Worm (Caenorhabditis elegans): Measurements from ENCODE around the gene F56C3.1.
"Not testable (repeated sequence)": the region's sequence is repeated elsewhere in the genome, so short reads cannot be mapped to it uniquely, and the experiment has no call there.

The F56C3.1 gene

DNA sequence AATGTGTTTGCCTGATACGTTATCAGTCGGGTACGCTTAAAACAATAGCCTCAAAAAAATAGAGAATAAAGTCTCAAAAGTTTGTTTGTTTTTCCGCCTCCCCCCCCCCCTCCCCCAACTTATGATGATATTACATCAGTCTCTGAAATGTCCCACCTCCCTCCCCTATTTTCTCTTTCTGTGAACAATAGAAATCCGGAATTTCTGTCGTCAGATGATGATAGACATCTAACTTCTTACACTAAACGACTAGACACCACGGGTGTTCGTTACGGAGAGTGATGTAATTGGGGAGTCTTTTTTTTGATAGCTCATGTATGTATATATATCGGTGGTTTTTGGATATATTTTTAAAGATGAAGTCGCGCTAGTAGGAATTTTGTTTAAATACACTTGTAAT is 7.3 kb downstream of the F56C3.1 start:
- TF ChIP-seq med-1 (GFP tag; optimal IDR thresholded peaks at IDR 0.05; ENCODE audit: insufficient read depth) (no peak), cog-1 (tag; optimal IDR thresholded peaks at IDR 0.05) (no peak), T22C8.4 (GFP tag; IDR thresholded peaks at IDR 0.05) (no peak), ztf-23 (GFP tag; IDR thresholded peaks at IDR 0.05) (no peak), ref-1 (GFP tag; conservative IDR thresholded peaks at IDR 0.05) (no peak), klf-2 (GFP tag; conservative IDR thresholded peaks at IDR 0.05) (no peak), flt-1 (GFP tag; IDR thresholded peaks at IDR 0.05) (no peak), tab-1 (GFP tag; IDR thresholded peaks at IDR 0.05) (no peak), ztf-29 (GFP tag; IDR thresholded peaks at IDR 0.05) (no peak)

DNA sequence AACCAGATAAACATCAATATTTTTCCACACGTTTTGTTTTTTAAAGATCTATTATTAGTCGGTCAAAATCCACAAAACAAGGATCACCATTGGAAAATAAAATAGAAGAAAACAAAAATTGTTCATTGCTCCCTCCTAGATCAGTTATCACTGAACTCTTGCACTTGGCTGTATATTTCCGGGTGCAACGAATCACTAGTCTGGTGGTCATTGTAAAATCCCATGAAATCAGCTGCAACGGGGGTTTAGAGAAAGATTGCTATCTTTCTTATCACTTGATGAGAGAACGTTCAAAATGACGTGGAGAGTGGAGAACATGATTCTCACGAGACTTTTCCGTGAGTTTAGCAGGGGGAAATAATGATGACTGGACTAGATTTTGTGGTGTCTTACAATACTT is 8.7 kb downstream of the F56C3.1 start:
- TF ChIP-seq med-1 (GFP tag; optimal IDR thresholded peaks at IDR 0.05; ENCODE audit: insufficient read depth) (no peak), ztf-23 (GFP tag; IDR thresholded peaks at IDR 0.05) (no peak), klf-2 (GFP tag; conservative IDR thresholded peaks at IDR 0.05) (no peak), tab-1 (GFP tag; IDR thresholded peaks at IDR 0.05) (no peak), ztf-29 (GFP tag; IDR thresholded peaks at IDR 0.05) (no peak), T22C8.4 (GFP tag; IDR thresholded peaks at IDR 0.05) (no peak)

DNA sequence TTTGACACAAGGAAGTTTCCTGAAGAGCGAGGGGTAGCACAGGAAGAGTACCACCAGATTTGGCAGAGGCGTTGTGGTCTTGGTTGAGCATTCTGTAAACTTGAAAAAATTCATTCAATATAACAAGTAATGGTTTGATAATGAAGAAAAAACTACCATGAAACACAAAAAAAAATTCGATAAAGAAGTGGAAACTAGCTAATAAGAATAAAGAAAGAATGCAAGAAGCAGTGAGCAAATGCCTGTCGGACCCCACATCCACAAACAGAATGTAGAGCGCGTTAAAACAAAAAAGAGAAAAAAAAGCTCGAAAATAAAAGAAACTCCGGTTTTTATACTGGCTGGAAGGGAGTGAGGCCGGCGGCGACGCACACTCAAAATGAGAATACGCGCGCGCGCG is 10.4 kb downstream of the F56C3.1 start, which contains the start of gene H39E20.1:
Gene H39E20.1, minus strand, starts transcription at position 101 of the 400 bp plus-strand sequence.
- TF ChIP-seq ztf-23 (GFP tag; IDR thresholded peaks at IDR 0.05) = no peak
- TF ChIP-seq ref-1 (GFP tag; conservative IDR thresholded peaks at IDR 0.05) = no peak

DNA sequence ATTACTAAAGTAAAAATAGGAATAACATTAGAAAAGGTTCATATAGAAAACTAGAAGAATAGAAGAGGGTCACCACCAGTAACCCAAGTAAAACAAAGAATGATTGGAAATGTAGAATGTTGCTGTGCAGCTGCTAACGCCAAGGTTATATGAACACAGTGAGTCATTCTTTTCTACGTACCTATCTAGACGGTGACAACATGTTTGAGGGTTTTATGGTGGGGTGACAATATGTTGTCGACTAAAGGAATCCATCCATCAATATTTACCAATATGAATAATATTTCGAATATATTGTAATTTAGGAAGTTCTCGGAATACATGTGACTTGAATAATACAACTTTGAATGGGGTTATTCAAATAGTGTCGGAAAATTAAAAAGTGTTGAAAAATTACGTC is 14.1 kb downstream of the F56C3.1 start, which contains the start of gene ZK402.5:
Gene ZK402.5, minus strand, starts transcription at position 101 of the 400 bp plus-strand sequence.
- TF ChIP-seq ref-1 (GFP tag; conservative IDR thresholded peaks at IDR 0.05) = no peak
- TF ChIP-seq ztf-29 (GFP tag; IDR thresholded peaks at IDR 0.05) = no peak
- TF ChIP-seq tab-1 (GFP tag; IDR thresholded peaks at IDR 0.05) = no peak
- TF ChIP-seq ztf-23 (GFP tag; IDR thresholded peaks at IDR 0.05) = no peak
- TF ChIP-seq flt-1 (GFP tag; IDR thresholded peaks at IDR 0.05) = no peak
- TF ChIP-seq T22C8.4 (GFP tag; IDR thresholded peaks at IDR 0.05) = no peak
- no peak for TF ChIP-seq med-1 (GFP tag; optimal IDR thresholded peaks at IDR 0.05; ENCODE audit: insufficient read depth)
- TF ChIP-seq cog-1 (tag; optimal IDR thresholded peaks at IDR 0.05) = no peak
- no peak for TF ChIP-seq klf-2 (GFP tag; conservative IDR thresholded peaks at IDR 0.05)

DNA sequence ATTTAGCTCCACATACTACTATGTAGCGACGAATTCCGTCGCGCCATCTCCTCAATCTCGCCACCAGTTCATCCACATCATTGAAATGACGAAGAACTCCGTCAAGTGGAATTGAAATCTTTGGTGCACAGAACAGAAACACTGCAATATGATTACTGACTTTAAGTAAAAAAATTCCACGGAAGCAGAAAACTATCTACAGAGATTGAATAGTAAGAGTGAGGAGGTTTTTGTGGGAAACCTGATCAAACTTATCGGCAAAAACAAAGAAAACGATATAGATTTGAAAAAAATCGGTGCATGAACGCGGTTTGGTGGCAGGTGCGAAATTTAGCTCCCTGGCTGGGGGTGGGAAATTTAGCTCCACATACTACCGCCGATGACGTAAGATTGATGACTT is 16.3 kb downstream of the F56C3.1 start, which contains the start of gene ZK402.2:
Gene ZK402.2, plus strand, starts transcription at position 301 of the 400 bp plus-strand sequence.
- not testable (repeated sequence) for TF ChIP-seq med-1 (GFP tag; optimal IDR thresholded peaks at IDR 0.05; ENCODE audit: insufficient read depth); ref-1 (GFP tag; conservative IDR thresholded peaks at IDR 0.05); flt-1 (GFP tag; IDR thresholded peaks at IDR 0.05)

DNA sequence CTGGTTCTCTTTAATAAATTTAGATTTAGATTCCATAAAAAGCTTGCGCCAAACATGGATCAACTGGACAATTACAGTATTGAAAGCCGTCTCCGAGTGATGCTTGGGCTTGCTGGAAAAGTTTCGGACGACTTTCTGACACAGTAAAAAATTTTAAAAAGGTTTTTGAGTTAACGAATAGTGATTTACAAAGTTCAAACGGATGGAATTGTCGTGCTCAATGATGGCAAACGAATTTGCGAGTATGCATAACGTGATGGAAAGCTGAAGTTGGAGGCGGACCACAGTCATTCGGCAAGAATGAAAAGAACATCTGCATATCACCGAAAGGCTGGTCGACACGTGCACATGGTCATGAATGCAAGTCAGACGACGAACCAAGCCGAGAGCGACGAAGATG is 16.9 kb downstream of the F56C3.1 start, which contains the start of gene ZK402.1:
Gene ZK402.1, plus strand, starts transcription at position 301 of the 400 bp plus-strand sequence.
- not testable (repeated sequence) for TF ChIP-seq ref-1 (GFP tag; conservative IDR thresholded peaks at IDR 0.05); med-1 (GFP tag; optimal IDR thresholded peaks at IDR 0.05; ENCODE audit: insufficient read depth); ztf-23 (GFP tag; IDR thresholded peaks at IDR 0.05)

DNA sequence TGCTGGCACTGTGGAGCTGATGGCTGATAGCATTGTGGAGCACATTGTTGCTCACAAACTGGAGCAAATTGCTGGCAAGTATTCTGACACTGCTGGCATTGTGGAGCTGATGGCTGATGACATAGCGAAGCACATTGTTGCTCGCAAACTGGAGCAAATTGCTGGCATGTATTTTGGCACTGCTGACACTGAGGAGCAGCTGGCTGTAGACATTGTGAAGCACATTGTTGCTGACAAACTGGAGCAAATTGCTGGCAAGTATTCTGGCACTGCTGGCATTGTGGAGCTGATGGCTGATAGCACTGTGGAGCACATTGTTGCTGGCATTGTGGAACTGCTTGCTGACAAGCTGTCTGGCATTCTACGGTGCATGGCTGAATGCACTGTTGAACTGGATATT is 22.1 kb downstream of the F56C3.1 start:
- no peak for TF ChIP-seq ref-1 (GFP tag; conservative IDR thresholded peaks at IDR 0.05)
- TF ChIP-seq med-1 (GFP tag; optimal IDR thresholded peaks at IDR 0.05; ENCODE audit: insufficient read depth) = no peak
- no peak for TF ChIP-seq ztf-23 (GFP tag; IDR thresholded peaks at IDR 0.05)
- TF ChIP-seq cog-1 (tag; optimal IDR thresholded peaks at IDR 0.05) = no peak

DNA sequence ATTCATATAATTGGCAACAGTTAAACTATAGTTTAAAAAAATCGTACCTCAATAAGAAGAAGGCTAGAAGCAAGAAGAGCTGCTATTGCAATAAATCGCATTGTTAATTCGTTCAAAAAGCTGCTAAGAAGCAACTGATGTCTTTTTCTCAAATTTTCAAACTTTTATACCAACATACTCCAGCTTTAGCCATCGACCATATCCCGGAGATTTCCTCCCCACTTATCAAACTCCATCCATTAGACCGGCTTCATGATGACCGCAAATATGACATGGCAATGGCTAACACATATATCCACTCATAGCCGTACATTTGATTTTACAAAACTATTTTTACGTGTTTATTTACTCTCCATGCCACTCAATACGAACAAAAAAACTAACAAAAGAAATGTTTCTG is 23.4 kb downstream of the F56C3.1 start, which contains the start of gene abu-2:
Gene abu-2, minus strand, starts transcription at position 101 of the 400 bp plus-strand sequence.
- TF ChIP-seq ztf-29 (GFP tag; IDR thresholded peaks at IDR 0.05) (no peak), ztf-23 (GFP tag; IDR thresholded peaks at IDR 0.05) (no peak)

DNA sequence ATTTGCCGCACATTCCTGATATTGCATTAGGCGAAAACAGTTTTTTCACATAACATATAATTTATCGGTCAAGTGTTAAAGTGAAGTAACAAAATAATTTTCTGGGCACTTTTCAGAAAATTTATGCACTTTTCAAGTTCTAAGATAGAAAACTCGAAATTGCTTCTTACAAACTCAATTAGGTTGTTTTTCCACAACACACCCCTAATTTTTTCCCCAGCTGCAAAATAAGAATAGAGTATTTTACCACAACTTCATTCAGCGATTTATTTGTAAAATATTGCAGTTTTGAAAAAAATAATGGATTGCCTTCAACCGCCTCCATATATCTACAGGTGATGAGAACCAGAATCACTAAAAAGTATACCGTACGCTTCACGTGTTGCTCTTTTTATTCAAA is 25.7 kb downstream of the F56C3.1 start, which contains the start of gene srh-19:
Gene srh-19, plus strand, starts transcription at position 301 of the 400 bp plus-strand sequence.
- no peak for TF ChIP-seq tab-1 (GFP tag; IDR thresholded peaks at IDR 0.05)
- no peak for TF ChIP-seq ref-1 (GFP tag; conservative IDR thresholded peaks at IDR 0.05)
- TF ChIP-seq cog-1 (tag; optimal IDR thresholded peaks at IDR 0.05) = no peak
- TF ChIP-seq ztf-29 (GFP tag; IDR thresholded peaks at IDR 0.05) = no peak

DNA sequence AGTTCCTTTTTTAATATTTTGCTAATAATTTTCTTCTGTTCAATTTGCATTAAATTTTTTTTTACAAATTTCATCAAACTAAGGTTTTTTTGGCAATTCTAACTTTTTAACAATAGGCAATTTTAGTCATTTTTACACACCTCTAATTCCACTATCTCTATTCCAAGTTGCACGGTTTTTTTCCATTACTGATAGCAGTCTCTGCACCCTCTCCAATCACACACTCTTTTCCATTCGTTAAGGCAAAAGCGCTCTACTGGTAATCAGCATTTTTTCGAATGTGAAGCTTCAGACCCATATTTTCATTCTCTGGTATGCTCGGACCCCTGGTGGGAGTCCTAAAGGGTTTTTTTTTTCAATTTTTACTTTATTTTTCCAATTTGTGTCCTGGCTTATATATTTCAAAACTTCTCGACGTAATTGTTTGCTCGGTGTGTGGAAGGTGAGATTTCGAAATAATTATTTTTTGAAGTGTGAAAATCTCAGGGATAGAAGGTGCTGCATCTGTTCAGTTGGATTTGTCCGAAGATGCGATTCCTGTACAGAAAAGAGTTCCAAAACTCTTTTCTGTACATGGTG is 29.7 kb downstream of the F56C3.1 start, which contains the start of the genes F19G12.4 and F19G12.8:
Gene F19G12.4, plus strand, starts transcription at position 529 of the 579 bp plus-strand sequence.
Gene F19G12.8, plus strand, starts transcription at position 545 of the 579 bp plus-strand sequence.
- TF ChIP-seq cog-1 (tag; optimal IDR thresholded peaks at IDR 0.05) (no peak), ztf-23 (GFP tag; IDR thresholded peaks at IDR 0.05) (no peak), ref-1 (GFP tag; conservative IDR thresholded peaks at IDR 0.05) (no peak), ztf-29 (GFP tag; IDR thresholded peaks at IDR 0.05) (no peak), klf-2 (GFP tag; conservative IDR thresholded peaks at IDR 0.05) (no peak), T22C8.4 (GFP tag; IDR thresholded peaks at IDR 0.05) (no peak), tab-1 (GFP tag; IDR thresholded peaks at IDR 0.05) (no peak), med-1 (GFP tag; optimal IDR thresholded peaks at IDR 0.05; ENCODE audit: insufficient read depth) (no peak), flt-1 (GFP tag; IDR thresholded peaks at IDR 0.05) (no peak)

DNA sequence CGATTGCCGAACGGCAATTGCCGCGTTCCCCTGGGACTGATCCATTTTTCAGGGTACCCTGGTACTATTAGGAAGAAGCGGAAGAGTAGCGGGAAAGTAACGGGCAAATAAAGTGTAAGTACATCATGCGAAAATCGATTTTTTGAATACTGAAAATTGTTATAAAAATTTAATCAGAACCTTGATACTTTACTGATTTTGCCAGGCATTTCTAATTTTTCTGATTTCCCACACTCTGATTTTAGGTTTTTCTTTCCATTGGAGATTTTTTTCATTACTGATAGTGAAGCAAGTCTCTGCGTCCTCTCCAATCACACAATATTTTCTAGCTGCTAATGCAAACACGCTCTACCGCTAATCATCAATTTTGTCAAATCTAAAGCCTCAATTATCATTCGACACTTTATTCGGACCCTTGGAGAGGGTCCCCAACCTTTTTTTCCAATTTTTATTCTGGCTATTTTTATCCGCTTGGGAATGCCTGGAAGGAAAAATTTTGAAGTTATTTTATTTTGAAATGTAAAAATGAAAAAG is 32.1 kb downstream of the F56C3.1 start, which contains the start of gene F19G12.9:
Gene F19G12.9, plus strand, starts transcription at position 51 of the 534 bp plus-strand sequence.
- TF ChIP-seq cog-1 (tag; optimal IDR thresholded peaks at IDR 0.05) (no peak), ref-1 (GFP tag; conservative IDR thresholded peaks at IDR 0.05) (no peak), ztf-29 (GFP tag; IDR thresholded peaks at IDR 0.05) (no peak), tab-1 (GFP tag; IDR thresholded peaks at IDR 0.05) (no peak), klf-2 (GFP tag; conservative IDR thresholded peaks at IDR 0.05) (no peak), ztf-23 (GFP tag; IDR thresholded peaks at IDR 0.05) (no peak), med-1 (GFP tag; optimal IDR thresholded peaks at IDR 0.05; ENCODE audit: insufficient read depth) (no peak), T22C8.4 (GFP tag; IDR thresholded peaks at IDR 0.05) (no peak), flt-1 (GFP tag; IDR thresholded peaks at IDR 0.05) (no peak)
